Fruit fly (Drosophila melanogaster): ENCODE results near the gene woc.

The woc gene

DNA sequence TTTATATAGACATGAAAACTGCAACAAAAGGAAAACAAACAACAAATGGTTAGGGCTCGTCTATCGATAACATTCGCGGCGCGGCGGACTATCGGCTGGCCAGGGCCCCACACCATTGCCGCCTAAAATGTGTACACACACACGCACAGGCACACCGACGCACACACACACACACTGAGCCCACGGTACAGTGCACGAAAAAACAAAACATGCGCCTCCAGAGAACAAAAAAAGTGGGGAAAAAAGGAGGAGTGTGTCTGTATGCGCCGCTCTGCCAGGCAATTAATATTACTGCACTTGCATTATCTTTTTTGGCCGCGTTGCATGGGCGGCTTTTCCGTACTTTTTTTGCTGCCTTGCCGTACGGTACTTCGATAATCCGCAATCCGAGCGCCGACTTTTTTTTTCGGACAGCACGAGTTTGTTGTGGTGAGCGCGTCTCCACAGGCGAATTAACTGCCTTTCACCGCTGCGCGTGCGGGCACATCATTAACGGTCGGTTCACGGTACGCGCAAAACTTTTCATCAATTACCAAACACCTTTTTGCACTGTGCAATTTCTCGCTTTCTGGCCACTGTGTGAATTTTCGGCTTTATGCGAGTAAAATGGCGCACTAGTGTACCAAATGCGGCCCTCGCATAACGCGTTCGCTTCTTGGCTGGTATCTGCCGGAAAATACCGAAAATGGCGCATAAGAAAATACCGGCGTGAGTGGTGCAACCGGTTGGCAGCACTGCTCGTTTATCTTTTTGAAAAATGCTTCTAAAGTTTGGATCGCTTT, at the start of gene woc:
TSS of gene woc (minus strand) at position 622 of the 782 bp plus-strand sequence.
- TF ChIP-seq CG10348 (GFP tag; IDR thresholded peaks at IDR 0.05) (0 out of 2 replicates have a peak, but pooled peaks have one; percentile 59), CG4496 (GFP tag; IDR thresholded peaks at IDR 0.05) (peak; percentile 81), rn (GFP tag; IDR thresholded peaks at IDR 0.05) (peak; percentile 59), CG14655 (GFP tag; optimal IDR thresholded peaks at IDR 0.05) (no peak), D1 (tag; optimal IDR thresholded peaks at IDR 0.05) (no peak), CG13204 (GFP tag; optimal IDR thresholded peaks at IDR 0.05) (no peak), Snoo (tag; optimal IDR thresholded peaks at IDR 0.05) (peak; percentile 65), CG34367 (tag; optimal IDR thresholded peaks at IDR 0.05) (peak; percentile 71), Pif1B (GFP tag; optimal IDR thresholded peaks at IDR 0.05) (peak; percentile 70), gl (tag; optimal IDR thresholded peaks at IDR 0.05) (peak; percentile 87), CG8301 (tag; optimal IDR thresholded peaks at IDR 0.05) (peak; percentile 82), CG15710 (tag; optimal IDR thresholded peaks at IDR 0.05) (peak; percentile 75), CG12605 (GFP tag; IDR thresholded peaks at IDR 0.05) (peak; percentile 68; the same call in 1 of the 2 replicates), CG32121 (GFP tag; IDR thresholded peaks at IDR 0.05) (peak; percentile 82), CG9948 (tag; optimal IDR thresholded peaks at IDR 0.05) (peak; percentile 75), Ets98B (GFP tag; IDR thresholded peaks at IDR 0.05) (peak; percentile 81), Pif1A (GFP tag; optimal IDR thresholded peaks at IDR 0.05) (peak; percentile 37), fd96Ca (GFP tag; IDR thresholded peaks at IDR 0.05) (peak; percentile 90), CG8159 (tag; optimal IDR thresholded peaks at IDR 0.05) (peak; percentile 39), EcR (GFP tag; optimal IDR thresholded peaks at IDR 0.05) (peak; percentile 2), CG17806 (tag; optimal IDR thresholded peaks at IDR 0.05) (peak; percentile 57)

DNA sequence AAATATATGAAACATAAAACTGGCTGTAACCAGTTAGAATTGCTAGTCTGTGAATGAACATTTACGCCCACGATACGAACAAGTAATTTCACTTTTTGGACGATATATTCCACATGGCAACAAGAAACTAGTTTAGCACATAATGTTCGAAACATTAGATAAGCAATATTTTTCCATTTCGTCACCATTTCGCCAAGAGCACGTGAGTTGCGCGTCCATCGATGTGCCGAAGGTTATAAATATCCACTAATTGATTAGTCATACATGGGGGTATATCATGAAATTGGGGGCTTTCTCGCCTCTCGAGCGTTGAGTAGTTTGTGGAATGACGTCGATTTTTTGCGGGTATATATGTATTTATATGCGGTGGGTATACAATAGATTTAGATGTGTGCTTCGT, 30.3 kb upstream of the woc start:
- TF ChIP-seq CG12605 (GFP tag; IDR thresholded peaks at IDR 0.05) = no peak
- TF ChIP-seq CG15710 (tag; optimal IDR thresholded peaks at IDR 0.05) = no peak
- TF ChIP-seq CG17806 (tag; optimal IDR thresholded peaks at IDR 0.05) = no peak
- TF ChIP-seq CG10348 (GFP tag; IDR thresholded peaks at IDR 0.05) = no peak
- no peak for TF ChIP-seq rn (GFP tag; IDR thresholded peaks at IDR 0.05)
- TF ChIP-seq CG9948 (tag; optimal IDR thresholded peaks at IDR 0.05) = no peak
- TF ChIP-seq gl (tag; optimal IDR thresholded peaks at IDR 0.05) = no peak
- no peak for TF ChIP-seq CG13204 (GFP tag; optimal IDR thresholded peaks at IDR 0.05)

DNA sequence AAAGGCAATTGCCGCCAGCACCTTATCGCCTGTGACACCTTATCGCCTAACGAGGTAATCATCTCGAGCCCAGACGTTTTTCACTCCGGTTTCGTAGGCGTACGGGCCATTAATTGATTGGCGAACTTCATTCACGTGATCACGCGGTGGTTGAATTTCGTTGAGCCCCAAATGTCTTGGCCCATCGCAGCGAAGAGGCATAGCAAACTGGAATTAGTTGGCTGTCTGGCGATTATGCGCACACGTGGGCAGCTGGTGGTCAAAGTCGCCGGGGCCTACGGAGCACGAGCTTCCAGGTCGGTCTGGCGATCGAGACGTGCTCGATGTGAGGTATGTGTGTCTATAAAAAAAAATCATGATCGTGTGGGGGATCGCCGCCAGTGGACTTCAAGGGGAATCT, 29.2 kb upstream of the woc start:
- no peak for TF ChIP-seq rn (GFP tag; IDR thresholded peaks at IDR 0.05)
- no peak for TF ChIP-seq D1 (tag; optimal IDR thresholded peaks at IDR 0.05)
- TF ChIP-seq CG8159 (tag; optimal IDR thresholded peaks at IDR 0.05) = no peak
- no peak for TF ChIP-seq fd96Ca (GFP tag; IDR thresholded peaks at IDR 0.05)
- TF ChIP-seq CG13204 (GFP tag; optimal IDR thresholded peaks at IDR 0.05) = no peak
- no peak for TF ChIP-seq EcR (GFP tag; optimal IDR thresholded peaks at IDR 0.05)
- no peak for TF ChIP-seq Pif1A (GFP tag; optimal IDR thresholded peaks at IDR 0.05)
- TF ChIP-seq CG8301 (tag; optimal IDR thresholded peaks at IDR 0.05) = no peak
- no peak for TF ChIP-seq Ets98B (GFP tag; IDR thresholded peaks at IDR 0.05)
- no peak for TF ChIP-seq CG34367 (tag; optimal IDR thresholded peaks at IDR 0.05)
- TF ChIP-seq CG12605 (GFP tag; IDR thresholded peaks at IDR 0.05) = no peak
- TF ChIP-seq Snoo (tag; optimal IDR thresholded peaks at IDR 0.05) = no peak
- no peak for TF ChIP-seq gl (tag; optimal IDR thresholded peaks at IDR 0.05)
- no peak for TF ChIP-seq CG9948 (tag; optimal IDR thresholded peaks at IDR 0.05)
- no peak for TF ChIP-seq CG14655 (GFP tag; optimal IDR thresholded peaks at IDR 0.05)
- no peak for TF ChIP-seq CG32121 (GFP tag; IDR thresholded peaks at IDR 0.05)
- TF ChIP-seq Pif1B (GFP tag; optimal IDR thresholded peaks at IDR 0.05) = no peak
- TF ChIP-seq CG10348 (GFP tag; IDR thresholded peaks at IDR 0.05) = no peak
- TF ChIP-seq CG4496 (GFP tag; IDR thresholded peaks at IDR 0.05) = no peak
- TF ChIP-seq CG17806 (tag; optimal IDR thresholded peaks at IDR 0.05) = no peak

DNA sequence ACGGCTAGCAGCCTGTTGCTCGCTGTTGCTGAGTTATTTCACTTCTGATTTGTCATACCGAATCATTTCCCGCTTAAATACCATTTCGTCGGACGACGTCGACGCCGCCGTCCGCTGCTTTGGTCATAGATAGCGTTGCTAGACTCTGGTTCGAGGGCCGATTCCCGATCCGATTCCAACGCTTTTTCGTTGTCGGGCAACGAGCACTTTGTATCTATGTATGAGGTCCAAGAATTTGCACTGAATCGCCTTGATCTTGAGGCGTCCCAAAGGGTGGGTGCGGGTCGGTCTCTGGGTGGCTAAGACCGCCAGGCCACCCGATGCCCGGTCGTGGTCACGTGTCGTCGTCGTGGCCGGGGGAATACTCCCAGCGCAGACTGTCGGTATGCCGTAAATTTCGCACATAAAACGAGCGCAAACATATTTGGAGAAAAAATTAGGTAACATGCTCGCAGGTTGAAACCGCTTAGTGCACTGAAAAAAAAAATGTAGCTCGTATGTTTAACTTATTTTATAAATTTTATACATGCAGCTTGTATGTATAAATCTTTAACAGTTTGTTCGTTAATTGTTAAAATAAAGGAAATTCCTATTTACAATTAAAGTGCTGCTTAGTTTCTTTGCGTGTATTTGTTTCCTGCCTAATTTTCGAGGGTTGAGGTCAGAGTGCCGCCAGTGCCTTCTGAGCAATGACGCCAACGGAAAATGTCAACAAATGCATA, 28.5 kb upstream of the woc start, which contains the start of gene CG3348:
TSS of gene CG3348 (minus strand) at position 51 of the 722 bp plus-strand sequence.
- no peak for TF ChIP-seq Pif1A (GFP tag; optimal IDR thresholded peaks at IDR 0.05)
- no peak for TF ChIP-seq Snoo (tag; optimal IDR thresholded peaks at IDR 0.05)
- TF ChIP-seq CG8159 (tag; optimal IDR thresholded peaks at IDR 0.05) = peak; percentile 3
- TF ChIP-seq D1 (tag; optimal IDR thresholded peaks at IDR 0.05) = no peak
- TF ChIP-seq CG32121 (GFP tag; IDR thresholded peaks at IDR 0.05) = no peak
- TF ChIP-seq CG10348 (GFP tag; IDR thresholded peaks at IDR 0.05) = no peak
- no peak for TF ChIP-seq rn (GFP tag; IDR thresholded peaks at IDR 0.05)
- TF ChIP-seq CG4496 (GFP tag; IDR thresholded peaks at IDR 0.05) = 0 out of 3 replicates have a peak, but pooled peaks have one; percentile 44

DNA sequence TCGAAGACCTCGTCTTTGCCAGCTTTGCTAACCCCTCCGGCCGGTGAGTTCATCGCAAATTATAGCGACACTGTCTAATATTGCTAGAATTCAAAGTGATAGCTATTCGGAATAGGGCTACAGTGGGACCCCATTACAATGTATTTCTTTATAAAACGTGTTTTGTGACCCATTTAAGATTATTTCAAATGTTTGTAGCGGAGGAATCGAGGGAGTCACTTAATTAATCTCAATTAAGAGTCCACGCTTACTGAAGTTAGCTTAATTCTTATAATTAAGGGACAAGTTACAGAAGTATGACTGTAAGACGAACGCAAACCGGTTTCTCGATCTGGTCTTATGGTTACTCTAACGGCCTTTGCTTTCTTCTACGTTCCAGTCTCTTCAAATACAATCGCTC, 25.8 kb upstream of the woc start:
- TF ChIP-seq CG15710 (tag; optimal IDR thresholded peaks at IDR 0.05) (no peak), Pif1A (GFP tag; optimal IDR thresholded peaks at IDR 0.05) (peak; percentile 40), Snoo (tag; optimal IDR thresholded peaks at IDR 0.05) (no peak), Ets98B (GFP tag; IDR thresholded peaks at IDR 0.05) (peak; percentile 55; the same call in 1 of the 2 replicates), CG8159 (tag; optimal IDR thresholded peaks at IDR 0.05) (no peak), CG12605 (GFP tag; IDR thresholded peaks at IDR 0.05) (peak; percentile 43; the same call in 1 of the 2 replicates), CG13204 (GFP tag; optimal IDR thresholded peaks at IDR 0.05) (no peak), gl (tag; optimal IDR thresholded peaks at IDR 0.05) (no peak), D1 (tag; optimal IDR thresholded peaks at IDR 0.05) (no peak), fd96Ca (GFP tag; IDR thresholded peaks at IDR 0.05) (0 out of 3 replicates have a peak, but pooled peaks have one; percentile 41), CG14655 (GFP tag; optimal IDR thresholded peaks at IDR 0.05) (peak; percentile 75), rn (GFP tag; IDR thresholded peaks at IDR 0.05) (no peak), Pif1B (GFP tag; optimal IDR thresholded peaks at IDR 0.05) (peak; percentile 32), CG17806 (tag; optimal IDR thresholded peaks at IDR 0.05) (no peak), CG34367 (tag; optimal IDR thresholded peaks at IDR 0.05) (no peak), EcR (GFP tag; optimal IDR thresholded peaks at IDR 0.05) (no peak), CG32121 (GFP tag; IDR thresholded peaks at IDR 0.05) (no peak), CG4496 (GFP tag; IDR thresholded peaks at IDR 0.05) (peak; percentile 76; the same call in 2 of the 3 replicates), CG8301 (tag; optimal IDR thresholded peaks at IDR 0.05) (peak; percentile 80), CG10348 (GFP tag; IDR thresholded peaks at IDR 0.05) (no peak), CG9948 (tag; optimal IDR thresholded peaks at IDR 0.05) (peak; percentile 16)
